Fruit fly (Drosophila melanogaster) whole organism: Measurements from ENCODE around the gene CycY.
A peak's percentile ranks its signal among the peaks of the same experiment; 100 is the strongest.

Experiments used
- CG8478 ChIP-seq: fragments of >200 bp; optimal IDR thresholded peaks from 2 replicates; lab custom pipeline; 2018; ENCODE audit warnings: inconsistent platforms
- Dll ChIP-seq: fragments of >200 bp; optimal IDR thresholded peaks from 2 replicates; lab custom pipeline; 2017
- EcR ChIP-seq, 2 experiments: fragments of >200 bp; optimal IDR thresholded peaks; 2 replicates each; lab custom pipeline; 2017; ENCODE audit warnings: missing biosample characterization in 2 of 2, missing genetic modification characterization in 2 of 2, missing genetic modification reagents in 2 of 2
- pan ChIP-seq: fragments of >200 bp; optimal IDR thresholded peaks from 2 replicates; lab custom pipeline; 2017
- psq ChIP-seq: fragments of >200 bp; optimal IDR thresholded peaks from 2 replicates; lab custom pipeline; 2017
- usp ChIP-seq: fragments of >200 bp; optimal IDR thresholded peaks from 2 replicates; lab custom pipeline; 2017; ENCODE audit warnings: missing biosample characterization, missing genetic modification characterization, mixed read lengths

The CycY gene

dm6 chr2L:11806701-11807674 lies 6.6 kb downstream of the CycY start:
- TF ChIP-seq EcR (GFP tag; optimal IDR thresholded peaks at IDR 0.05; lab: Kevin White, UChicago) (no peak), CG8478 (lab: Kevin White, UChicago) (no peak), psq (lab: Kevin White, UChicago) (peak; percentile 81), pan (lab: Kevin White, UChicago) (no peak), Dll (peak; percentile 92), usp (GFP tag; lab: Kevin White, UChicago) (no peak)

dm6 chr2L:11806022-11806700 lies 7.4 kb downstream of the CycY start:
- TF ChIP-seq Dll, result no peak
- no peak for TF ChIP-seq CG8478 (lab: Kevin White, UChicago)
- TF ChIP-seq EcR (GFP tag; optimal IDR thresholded peaks at IDR 0.05; lab: Kevin White, UChicago), result no peak
- no peak for TF ChIP-seq psq (lab: Kevin White, UChicago)
- TF ChIP-seq usp (GFP tag; lab: Kevin White, UChicago), result no peak
- TF ChIP-seq pan (lab: Kevin White, UChicago), result no peak

- TF ChIP-seq psq (lab: Kevin White, UChicago), result no peak
- no peak for TF ChIP-seq EcR (GFP tag; optimal IDR thresholded peaks at IDR 0.05; lab: Kevin White, UChicago)
- peak; percentile 85 for TF ChIP-seq Dll
- no peak for TF ChIP-seq usp (GFP tag; lab: Kevin White, UChicago)
Measured at dm6 chr2L:11804228-11805044, 9.1 kb downstream of the CycY start.

DNA sequence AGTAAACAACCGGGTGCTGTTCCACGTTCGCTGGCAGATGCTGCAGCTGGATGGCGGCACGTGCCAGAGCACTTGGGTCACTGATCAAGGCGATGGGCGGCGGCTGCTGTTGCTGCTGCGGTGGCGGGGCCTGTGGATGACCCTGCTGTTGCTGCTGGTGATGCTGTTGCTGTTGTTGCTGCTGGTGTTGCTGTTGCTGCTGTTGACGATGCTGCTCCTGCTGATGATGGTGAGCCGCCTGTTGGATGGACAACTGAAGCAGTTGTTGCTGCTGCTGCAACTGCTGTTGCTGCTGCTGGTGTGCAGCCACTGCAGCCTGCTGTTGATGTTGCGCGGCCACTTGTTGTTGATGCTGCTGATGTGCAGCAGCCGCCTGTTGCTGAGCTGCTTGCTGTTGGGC lies 16.5 kb downstream of the CycY start:
- TF ChIP-seq CG8478 (lab: Kevin White, UChicago) (no peak), usp (GFP tag; lab: Kevin White, UChicago) (no peak), psq (lab: Kevin White, UChicago) (no peak), Dll (no peak), pan (lab: Kevin White, UChicago) (no peak), EcR (GFP tag; optimal IDR thresholded peaks at IDR 0.05; lab: Kevin White, UChicago) (no peak)

DNA sequence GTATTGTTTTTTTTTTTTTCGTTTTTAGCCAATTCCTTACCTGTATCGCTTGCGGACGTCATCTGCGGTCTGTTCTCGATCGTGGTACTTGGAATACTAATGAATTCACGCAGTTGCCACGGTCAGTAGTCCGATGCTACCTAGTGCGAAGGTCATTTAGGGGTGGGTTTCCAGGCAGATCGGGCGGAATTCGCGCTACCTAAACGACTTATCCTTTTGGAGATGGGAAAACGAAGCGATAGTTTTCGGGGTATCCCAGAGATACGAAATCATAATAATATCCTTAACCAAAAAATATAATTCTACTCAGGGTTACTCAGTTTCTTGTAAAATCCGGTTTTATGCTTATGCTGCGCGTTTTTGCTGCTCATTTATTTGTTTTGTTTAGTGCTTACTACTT lies 19.6 kb downstream of the CycY start, which contains the start of gene CG14937:
TSS of gene CG14937 (minus strand) at position 101 of the 400 bp plus-strand sequence.
- no peak for TF ChIP-seq usp (GFP tag; lab: Kevin White, UChicago)
- no peak for TF ChIP-seq EcR (GFP tag; optimal IDR thresholded peaks at IDR 0.05; lab: Kevin White, UChicago)
- no peak for TF ChIP-seq Dll
- TF ChIP-seq pan (lab: Kevin White, UChicago), result no peak
- TF ChIP-seq CG8478 (lab: Kevin White, UChicago), result no peak
- no peak for TF ChIP-seq psq (lab: Kevin White, UChicago)

- TF ChIP-seq usp (GFP tag; lab: Kevin White, UChicago) (no peak), psq (lab: Kevin White, UChicago) (no peak), CG8478 (lab: Kevin White, UChicago) (no peak), EcR (GFP tag; optimal IDR thresholded peaks at IDR 0.05; lab: Kevin White, UChicago) (no peak), Dll (no peak), pan (lab: Kevin White, UChicago) (no peak)
Measured at dm6 chr2L:11792265-11792664, 21.3 kb downstream of the CycY start, which contains the start of gene Tsp33B. Gene Tsp33B, minus strand, starts transcription at chr2L:11792365.

DNA sequence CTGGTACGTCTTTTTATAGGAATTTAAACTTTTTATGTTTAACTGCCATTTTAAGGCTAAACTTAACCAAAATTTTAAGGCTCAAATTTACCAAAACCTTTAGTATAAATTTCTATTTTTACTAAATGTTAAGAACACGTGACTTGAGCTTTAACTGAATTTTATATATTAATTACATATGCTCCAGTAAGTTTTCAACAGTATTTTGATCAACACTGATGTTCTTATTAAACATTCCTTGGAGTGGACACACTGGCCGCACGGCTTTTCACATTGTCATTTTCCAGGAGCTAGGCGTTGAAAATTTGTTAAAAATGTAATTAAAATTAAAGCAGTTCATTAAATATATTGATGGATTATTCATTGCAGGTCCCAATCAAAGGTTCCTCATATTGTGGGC lies 23.9 kb downstream of the CycY start, which contains the start of gene CG14932:
TSS of gene CG14932 (plus strand) at position 230 of the 400 bp plus-strand sequence.
- no peak for TF ChIP-seq usp (GFP tag; lab: Kevin White, UChicago)
- TF ChIP-seq EcR (GFP tag; optimal IDR thresholded peaks at IDR 0.05; lab: Kevin White, UChicago), result no peak
- no peak for TF ChIP-seq pan (lab: Kevin White, UChicago)
- TF ChIP-seq Dll, result no peak
- TF ChIP-seq CG8478 (lab: Kevin White, UChicago), result no peak
- no peak for TF ChIP-seq psq (lab: Kevin White, UChicago)

DNA sequence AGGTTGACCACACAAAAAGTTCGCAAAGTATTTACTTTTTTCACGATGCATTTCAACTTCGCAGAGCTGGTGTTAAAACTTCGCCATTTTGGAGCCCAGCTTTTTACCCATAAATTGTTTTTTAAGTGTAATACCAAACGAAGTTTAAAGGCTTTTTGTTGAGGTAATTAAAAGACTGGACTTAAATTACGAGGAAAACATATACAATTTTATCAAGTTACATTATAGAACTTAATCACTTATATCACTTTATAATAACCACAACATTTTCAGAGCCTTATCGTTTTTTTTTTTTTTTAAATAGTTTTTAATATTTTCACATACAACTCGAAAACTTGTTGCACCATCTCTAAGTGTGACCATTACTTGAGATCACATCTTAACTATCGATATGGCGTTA lies 25.5 kb downstream of the CycY start, which contains the start of gene CG14931:
TSS of gene CG14931 (plus strand) at position 301 of the 400 bp plus-strand sequence.
- no peak for TF ChIP-seq pan (lab: Kevin White, UChicago)
- no peak for TF ChIP-seq Dll
- TF ChIP-seq psq (lab: Kevin White, UChicago), result no peak
- no peak for TF ChIP-seq usp (GFP tag; lab: Kevin White, UChicago)
- TF ChIP-seq EcR (GFP tag; optimal IDR thresholded peaks at IDR 0.05; lab: Kevin White, UChicago), result no peak
- TF ChIP-seq CG8478 (lab: Kevin White, UChicago), result no peak
